Fruit fly (Drosophila melanogaster): ENCODE results near the gene CG34109.
A peak's percentile ranks its signal among the peaks of the same experiment; 100 is the strongest.

The CG34109 gene

dm6 chr2L:10057236-10057635, 36.7 kb upstream of the CG34109 start (continued):
- TF ChIP-seq CG10654 (GFP tag; optimal IDR thresholded peaks at IDR 0.05) (peak; percentile 56), ken (GFP tag; IDR thresholded peaks at IDR 0.05) (peak; percentile 91), Mad (GFP tag; optimal IDR thresholded peaks at IDR 0.05) (no peak), bcd (GFP tag; optimal IDR thresholded peaks at IDR 0.05) (peak; percentile 63), MESR4 (GFP tag; optimal IDR thresholded peaks at IDR 0.05) (no peak), schlank (tag; optimal IDR thresholded peaks at IDR 0.05) (no peak), otp (GFP tag; IDR thresholded peaks at IDR 0.05) (peak; percentile 90), fd3F (GFP tag; optimal IDR thresholded peaks at IDR 0.05) (peak; percentile 57), ap (GFP tag; IDR thresholded peaks at IDR 0.05) (peak; percentile 80), wek (GFP tag; optimal IDR thresholded peaks at IDR 0.05) (no peak), NC2β (GFP tag; optimal IDR thresholded peaks at IDR 0.05) (peak; percentile 24), CG3995 (GFP tag; optimal IDR thresholded peaks at IDR 0.05) (no peak), CkIIα-i1 (GFP tag; IDR thresholded peaks at IDR 0.05) (no peak), her (GFP tag; optimal IDR thresholded peaks at IDR 0.05) (peak; percentile 16), chm (GFP tag; IDR thresholded peaks at IDR 0.05) (peak; percentile 93), CG1024 (GFP tag; IDR thresholded peaks at IDR 0.05) (peak; percentile 80), nmo (GFP tag; optimal IDR thresholded peaks at IDR 0.05) (peak; percentile 86), Pdp1 (GFP tag; optimal IDR thresholded peaks at IDR 0.05) (peak; percentile 70 to 74), CG1603 (tag; optimal IDR thresholded peaks at IDR 0.05) (peak; percentile 87), crol (GFP tag; IDR thresholded peaks at IDR 0.05) (no peak), CG11398 (GFP tag; optimal IDR thresholded peaks at IDR 0.05) (peak; percentile 25), zen2 (GFP tag; IDR thresholded peaks at IDR 0.05; ENCODE audit: partially characterized antibody) (no peak), zfh2 (GFP tag; optimal IDR thresholded peaks at IDR 0.05) (no peak), CG13287 (GFP tag; IDR thresholded peaks at IDR 0.05; ENCODE audit: partially characterized antibody) (no peak), CG6689 (GFP tag; IDR thresholded peaks at IDR 0.05) (peak; percentile 89), jumu (GFP tag; optimal IDR thresholded peaks at IDR 0.05) (peak; percentile 81), sima (GFP tag; optimal IDR thresholded peaks at IDR 0.05) (no peak), Six4 (GFP tag; optimal IDR thresholded peaks at IDR 0.05) (peak; percentile 69), CG3163 (GFP tag; optimal IDR thresholded peaks at IDR 0.05) (peak; percentile 38), CG10565 (GFP tag; optimal IDR thresholded peaks at IDR 0.05) (no peak), Adf1 (GFP tag; IDR thresholded peaks at IDR 0.05) (no peak), repo (GFP tag; optimal IDR thresholded peaks at IDR 0.05) (no peak), bab2 (GFP tag; optimal IDR thresholded peaks at IDR 0.05) (peak; percentile 72), CG6254 (GFP tag; optimal IDR thresholded peaks at IDR 0.05) (peak; percentile 57), GATAe (GFP tag; conservative IDR thresholded peaks at IDR 0.05) (no peak), Ets97D (GFP tag; optimal IDR thresholded peaks at IDR 0.05) (no peak), PHDP (tag; optimal IDR thresholded peaks at IDR 0.05) (peak; percentile 44), gfzf (GFP tag; optimal IDR thresholded peaks at IDR 0.05) (no peak), CG4328 (GFP tag; optimal IDR thresholded peaks at IDR 0.05) (no peak), Gsc (GFP tag; IDR thresholded peaks at IDR 0.05) (peak; percentile 61), fu2 (GFP tag; optimal IDR thresholded peaks at IDR 0.05) (peak; percentile 41), CTCF (GFP tag; optimal IDR thresholded peaks at IDR 0.05) (no peak), Nf-YC (tag; optimal IDR thresholded peaks at IDR 0.05) (no peak), psq (GFP tag; optimal IDR thresholded peaks at IDR 0.05) (peak; percentile 53), gcm (GFP tag; optimal IDR thresholded peaks at IDR 0.05) (no peak), Kr (GFP tag; optimal IDR thresholded peaks at IDR 0.05) (no peak), ac (GFP tag; optimal IDR thresholded peaks at IDR 0.05) (peak; percentile 19), CG14965 (GFP tag; optimal IDR thresholded peaks at IDR 0.05; ENCODE audit: borderline replicate concordance) (no peak), bigmax (GFP tag; optimal IDR thresholded peaks at IDR 0.05) (no peak), Nf-YA (GFP tag; IDR thresholded peaks at IDR 0.05) (peak; percentile 64; the same call in 1 of the 2 replicates), CG9609 (GFP tag; optimal IDR thresholded peaks at IDR 0.05) (peak; percentile 53), dmrt11E (tag; optimal IDR thresholded peaks at IDR 0.05) (peak; percentile 88)
